Fruit fly (Drosophila melanogaster) Kc167 (cell line): ENCODE measurements around the gene mRpL19.

Experiments
- Myc ChIP-seq: fragments of >200 bp; optimal IDR thresholded peaks from 2 replicates; lab custom pipeline; 2017; ENCODE audit warnings: missing external identifiers
- Sin3A ChIP-seq: fragments of >200 bp; optimal IDR thresholded peaks from 2 replicates; lab custom pipeline; 2018; ENCODE audit warnings: missing external identifiers
- h ChIP-seq: fragments of >200 bp; optimal IDR thresholded peaks from 3 replicates; lab custom pipeline; 2018; ENCODE audit warnings: missing external identifiers
- insv ChIP-seq: fragments of >200 bp; optimal IDR thresholded peaks from 3 replicates; lab custom pipeline; 2018; ENCODE audit warnings: missing external identifiers
- psq ChIP-seq: fragments of >200 bp; optimal IDR thresholded peaks from 2 replicates; lab custom pipeline; 2017; ENCODE audit warnings: missing external identifiers
- ttk ChIP-seq: sonication (Bioruptor generic); optimal IDR thresholded peaks from 2 replicates; lab custom pipeline; 2017; ENCODE audit warnings: missing external identifiers

Gene mRpL19

dm6 chr3R:8679934-8680333 is 6.0 kb downstream of the mRpL19 start, which contains the start of gene CG33325:
TSS of gene CG33325 (minus strand) at chr3R:8680034.
- TF ChIP-seq psq (lab: Kevin White, UChicago) (no peak), Myc (no peak), insv (lab: Kevin White, UChicago) (no peak), ttk (lab: Kevin White, UChicago) (no peak), h (lab: Kevin White, UChicago) (no peak), Sin3A (lab: Kevin White, UChicago) (no peak)

dm6 chr3R:8680611-8681010 is 6.7 kb downstream of the mRpL19 start:
- TF ChIP-seq h (lab: Kevin White, UChicago) (no peak), insv (lab: Kevin White, UChicago) (no peak), ttk (lab: Kevin White, UChicago) (no peak), Sin3A (lab: Kevin White, UChicago) (no peak), Myc (no peak), psq (lab: Kevin White, UChicago) (no peak)

dm6 chr3R:8683280-8683679 is 9.4 kb downstream of the mRpL19 start:
- no peak for TF ChIP-seq insv (lab: Kevin White, UChicago)
- TF ChIP-seq h (lab: Kevin White, UChicago): no peak
- no peak for TF ChIP-seq ttk (lab: Kevin White, UChicago)
- TF ChIP-seq Sin3A (lab: Kevin White, UChicago): no peak
- no peak for TF ChIP-seq psq (lab: Kevin White, UChicago)
- TF ChIP-seq Myc: no peak

- TF ChIP-seq h (lab: Kevin White, UChicago) (no peak), Sin3A (lab: Kevin White, UChicago) (no peak), ttk (lab: Kevin White, UChicago) (no peak), Myc (no peak), insv (lab: Kevin White, UChicago) (no peak), psq (lab: Kevin White, UChicago) (no peak)
Measured at dm6 chr3R:8684328-8685177, 10.6 kb downstream of the mRpL19 start, which contains the start of gene CG44227. TSS of gene CG44227 (minus strand) at chr3R:8685176.

- TF ChIP-seq h (lab: Kevin White, UChicago) (no peak), Sin3A (lab: Kevin White, UChicago) (no peak), insv (lab: Kevin White, UChicago) (no peak), psq (lab: Kevin White, UChicago) (no peak), ttk (lab: Kevin White, UChicago) (no peak), Myc (no peak)
Measured at dm6 chr3R:8686446-8686845, 12.5 kb downstream of the mRpL19 start.

- TF ChIP-seq Sin3A (lab: Kevin White, UChicago): no peak
- no peak for TF ChIP-seq psq (lab: Kevin White, UChicago)
- TF ChIP-seq h (lab: Kevin White, UChicago): no peak
- TF ChIP-seq insv (lab: Kevin White, UChicago): no peak
- no peak for TF ChIP-seq Myc
- no peak for TF ChIP-seq ttk (lab: Kevin White, UChicago)
Measured at dm6 chr3R:8694110-8694826, 20.4 kb downstream of the mRpL19 start.

dm6 chr3R:8697772-8698259 is 23.9 kb downstream of the mRpL19 start, which contains the start of gene hb:
TSS of gene hb (minus strand) at chr3R:8697822.
- TF ChIP-seq Sin3A (lab: Kevin White, UChicago) (no peak), Myc (no peak), psq (lab: Kevin White, UChicago) (no peak), ttk (lab: Kevin White, UChicago) (no peak), h (lab: Kevin White, UChicago) (no peak), insv (lab: Kevin White, UChicago) (no peak)

dm6 chr3R:8699230-8699629 is 25.3 kb downstream of the mRpL19 start:
- TF ChIP-seq h (lab: Kevin White, UChicago): no peak
- no peak for TF ChIP-seq insv (lab: Kevin White, UChicago)
- no peak for TF ChIP-seq ttk (lab: Kevin White, UChicago)
- TF ChIP-seq Sin3A (lab: Kevin White, UChicago): no peak
- no peak for TF ChIP-seq psq (lab: Kevin White, UChicago)
- no peak for TF ChIP-seq Myc

- no peak for TF ChIP-seq Sin3A (lab: Kevin White, UChicago)
- TF ChIP-seq h (lab: Kevin White, UChicago): no peak
Measured at dm6 chr3R:8700660-8701059, 26.8 kb downstream of the mRpL19 start.

- TF ChIP-seq insv (lab: Kevin White, UChicago) (no peak), h (lab: Kevin White, UChicago) (no peak), psq (lab: Kevin White, UChicago) (no peak), Myc (no peak), ttk (lab: Kevin White, UChicago) (no peak), Sin3A (lab: Kevin White, UChicago) (no peak)
Measured at dm6 chr3R:8701197-8701596, 27.3 kb downstream of the mRpL19 start.

- TF ChIP-seq Sin3A (lab: Kevin White, UChicago): no peak
- no peak for TF ChIP-seq ttk (lab: Kevin White, UChicago)
- TF ChIP-seq Myc: no peak
- no peak for TF ChIP-seq insv (lab: Kevin White, UChicago)
- no peak for TF ChIP-seq psq (lab: Kevin White, UChicago)
- TF ChIP-seq h (lab: Kevin White, UChicago): no peak
Measured at dm6 chr3R:8704669-8705068, 30.8 kb downstream of the mRpL19 start.
